Worm (Caenorhabditis elegans) whole organism, L1 larva: Measurements from ENCODE around the gene Y51H7C.7.

Source experiments
- C04F5.9 ChIP-seq: sonication (generic microtip); optimal IDR thresholded peaks from 2 replicates; lab custom pipeline; 2016; ENCODE audit warnings: missing genetic modification characterization, missing compliant biosample characterization
- C34B4.2 ChIP-seq: sonication (generic microtip); optimal IDR thresholded peaks from 2 replicates; lab custom pipeline; 2017; ENCODE audit warnings: mild to moderate bottlenecking, missing genetic modification characterization, missing compliant biosample characterization
- ama-1 ChIP-seq: fragments of 150-350 bp; optimal IDR thresholded peaks from 2 replicates; lab custom pipeline; 2014
- blmp-1 ChIP-seq: fragments of 150-350 bp; optimal IDR thresholded peaks from 2 replicates; lab custom pipeline; 2014; ENCODE audit warnings: missing biosample characterization, missing genetic modification characterization
- ceh-63 ChIP-seq: fragments of 200-800 bp; sonication (Bioruptor generic); optimal IDR thresholded peaks from 2 replicates; lab custom pipeline; 2018; ENCODE audit warnings: mild to moderate bottlenecking, missing genetic modification characterization, missing compliant biosample characterization
- ceh-88 ChIP-seq: fragments of 200-800 bp; sonication (Bioruptor generic); IDR thresholded peaks from 2 replicates; pipeline ENCODE4 v1.3.6; 2022; ENCODE audit warnings: missing genetic modification characterization, missing compliant biosample characterization
- ceh-90 ChIP-seq: sonication (generic microtip); optimal IDR thresholded peaks from 2 replicates; lab custom pipeline; 2016; ENCODE audit warnings: missing genetic modification characterization, missing compliant biosample characterization
- ces-1 ChIP-seq: fragments of 150-350 bp; optimal IDR thresholded peaks from 2 replicates; lab custom pipeline; 2014; ENCODE audit warnings: missing biosample characterization, missing genetic modification reagents, missing genetic modification characterization
- efl-1 ChIP-seq, 4 experiments: fragments of 150-350 bp; optimal IDR thresholded peaks in 3 of 4; peaks in 1 of 4; 1 replicate in 1 of 4; 2 replicates in 3 of 4; lab custom pipeline; 2014; ENCODE audit warnings: missing biosample characterization in 2 of 4, missing genetic modification characterization in 2 of 4, missing genetic modification reagents in 2 of 4
- egl-13 ChIP-seq: sonication (generic microtip); optimal IDR thresholded peaks from 2 replicates; lab custom pipeline; 2016; ENCODE audit warnings: missing genotype, missing genetic modification reagents, missing genetic modification characterization, missing compliant biosample characterization
- egl-27 ChIP-seq, 2 experiments: fragments of 150-350 bp in 1 of 2; sonication (generic microtip); optimal IDR thresholded peaks; 3 replicates each; lab custom pipeline; 2017 to 2018; ENCODE audit warnings: missing biosample characterization in 2 of 2, missing genetic modification characterization in 2 of 2, missing genetic modification reagents in 2 of 2
- elt-2 ChIP-seq: sonication (generic microtip); optimal IDR thresholded peaks from 2 replicates; lab custom pipeline; 2016; ENCODE audit warnings: missing genetic modification characterization, mild to moderate bottlenecking, inconsistent platforms, missing compliant biosample characterization, missing genetic modification reagents
- fkh-8 ChIP-seq: sonication (generic microtip); optimal IDR thresholded peaks from 2 replicates; lab custom pipeline; 2016; ENCODE audit warnings: mild to moderate bottlenecking, missing genetic modification characterization, missing compliant biosample characterization
- fos-1 ChIP-seq: fragments of 150-350 bp; optimal IDR thresholded peaks from 2 replicates; lab custom pipeline; 2014; ENCODE audit warnings: missing biosample characterization, missing genetic modification characterization
- isw-1 ChIP-seq: fragments of 200-800 bp; sonication (Bioruptor generic); IDR thresholded peaks from 2 replicates; pipeline ENCODE4 v1.3.6; 2022; ENCODE audit warnings: missing genetic modification characterization, missing compliant biosample characterization
- jun-1 ChIP-seq: fragments of 150-350 bp; optimal IDR thresholded peaks from 2 replicates; lab custom pipeline; 2014; ENCODE audit warnings: missing biosample characterization, missing genetic modification reagents, missing genetic modification characterization
- lin-13 ChIP-seq: fragments of 150-350 bp; optimal IDR thresholded peaks from 2 replicates; lab custom pipeline; 2014; ENCODE audit warnings: missing biosample characterization, missing genetic modification reagents, missing genetic modification characterization
- lin-14 ChIP-seq: fragments of 200-800 bp; sonication (Bioruptor generic); optimal IDR thresholded peaks from 2 replicates; lab custom pipeline; 2018; ENCODE audit warnings: mild to moderate bottlenecking, missing genetic modification characterization, moderate library complexity, missing compliant biosample characterization
- lin-15B ChIP-seq: fragments of 150-350 bp; sonication (generic microtip); optimal IDR thresholded peaks from 3 replicates; lab custom pipeline; 2014; ENCODE audit warnings: missing biosample characterization, missing genetic modification characterization
- lin-35 ChIP-seq, 2 experiments: fragments of 150-350 bp; optimal IDR thresholded peaks; 2 replicates each; lab custom pipeline; 2014; ENCODE audit warnings: missing biosample characterization in 2 of 2, missing genetic modification characterization in 2 of 2, missing genetic modification reagents in 2 of 2
- lir-3 ChIP-seq: sonication (generic microtip); optimal IDR thresholded peaks from 2 replicates; lab custom pipeline; 2016; ENCODE audit warnings: mild to moderate bottlenecking, missing genetic modification characterization, moderate library complexity, missing compliant biosample characterization; ENCODE audit not compliant: poor library complexity
- lsy-2 ChIP-seq, 2 experiments: fragments of 150-350 bp; optimal IDR thresholded peaks; 2 replicates each; lab custom pipeline; 2014; ENCODE audit warnings: missing biosample characterization in 2 of 2, missing genetic modification characterization in 2 of 2
- mef-2 ChIP-seq: fragments of 150-350 bp; optimal IDR thresholded peaks from 2 replicates; lab custom pipeline; 2014; ENCODE audit warnings: missing biosample characterization, missing genetic modification characterization
- nhr-11 ChIP-seq: fragments of 150-350 bp; optimal IDR thresholded peaks from 2 replicates; lab custom pipeline; 2014; ENCODE audit warnings: missing biosample characterization, missing genetic modification characterization
- nhr-12 ChIP-seq: sonication (generic microtip); optimal IDR thresholded peaks from 2 replicates; lab custom pipeline; 2017; ENCODE audit warnings: missing biosample characterization, missing genetic modification characterization
- nhr-237 ChIP-seq: fragments of 150-350 bp; optimal IDR thresholded peaks from 2 replicates; lab custom pipeline; 2014; ENCODE audit warnings: missing biosample characterization, missing genetic modification characterization
- nhr-28 ChIP-seq: fragments of 150-350 bp; optimal IDR thresholded peaks from 2 replicates; lab custom pipeline; 2014; ENCODE audit warnings: missing biosample characterization, missing genetic modification characterization
- nhr-47 ChIP-seq: sonication (generic microtip); optimal IDR thresholded peaks from 2 replicates; lab custom pipeline; 2016; ENCODE audit warnings: mild to moderate bottlenecking, missing genetic modification characterization, moderate library complexity, missing compliant biosample characterization
- nhr-71 ChIP-seq: sonication (generic microtip); optimal IDR thresholded peaks from 2 replicates; lab custom pipeline; 2016; ENCODE audit warnings: mild to moderate bottlenecking, missing genetic modification characterization, moderate library complexity, missing compliant biosample characterization
- nhr-84 ChIP-seq: sonication (generic microtip); optimal IDR thresholded peaks from 2 replicates; lab custom pipeline; 2017; ENCODE audit warnings: missing biosample characterization, missing genetic modification characterization
- nhr-90 ChIP-seq: sonication (generic microtip); optimal IDR thresholded peaks from 2 replicates; lab custom pipeline; 2016; ENCODE audit warnings: mild to moderate bottlenecking, missing genetic modification characterization, missing compliant biosample characterization; ENCODE audit not compliant: poor library complexity
- pag-3 ChIP-seq: sonication (generic microtip); optimal IDR thresholded peaks from 2 replicates; lab custom pipeline; 2017; ENCODE audit warnings: missing genetic modification characterization, mild to moderate bottlenecking, missing compliant biosample characterization, antibody characterized with exemption, borderline replicate concordance; ENCODE audit not compliant: insufficient read depth
- skn-1 ChIP-seq: fragments of 150-350 bp; optimal IDR thresholded peaks from 2 replicates; lab custom pipeline; 2014; ENCODE audit warnings: missing biosample characterization, missing genetic modification characterization
- snu-23 ChIP-seq: sonication (generic microtip); optimal IDR thresholded peaks from 2 replicates; lab custom pipeline; 2016; ENCODE audit warnings: missing genetic modification characterization, missing compliant biosample characterization
- sox-4 ChIP-seq: sonication (generic microtip); optimal IDR thresholded peaks from 2 replicates; lab custom pipeline; 2016; ENCODE audit warnings: missing genetic modification characterization, missing compliant biosample characterization
- sptf-1 ChIP-seq: fragments of 150-350 bp; optimal IDR thresholded peaks from 2 replicates; lab custom pipeline; 2014; ENCODE audit warnings: missing biosample characterization, missing genetic modification characterization
- unc-130 ChIP-seq: fragments of 150-350 bp; optimal IDR thresholded peaks from 2 replicates; lab custom pipeline; 2017; ENCODE audit warnings: missing biosample characterization, missing genetic modification characterization, inconsistent platforms
- unc-62 ChIP-seq: fragments of 150-350 bp; optimal IDR thresholded peaks from 2 replicates; lab custom pipeline; 2014; ENCODE audit warnings: missing biosample characterization, missing genetic modification reagents, missing genetic modification characterization
- unc-98 ChIP-seq: fragments of 200-800 bp; sonication (Bioruptor generic); IDR thresholded peaks from 2 replicates; pipeline ENCODE4 v1.3.6; 2022; ENCODE audit warnings: missing genetic modification characterization, missing compliant biosample characterization
- xbp-1 ChIP-seq: sonication (generic microtip); optimal IDR thresholded peaks from 2 replicates; lab custom pipeline; 2016; ENCODE audit warnings: missing genetic modification characterization, missing compliant biosample characterization
- zag-1 ChIP-seq: fragments of 150-350 bp; optimal IDR thresholded peaks from 2 replicates; lab custom pipeline; 2014; ENCODE audit warnings: missing biosample characterization, missing genetic modification characterization

The Y51H7C.7 gene

DNA sequence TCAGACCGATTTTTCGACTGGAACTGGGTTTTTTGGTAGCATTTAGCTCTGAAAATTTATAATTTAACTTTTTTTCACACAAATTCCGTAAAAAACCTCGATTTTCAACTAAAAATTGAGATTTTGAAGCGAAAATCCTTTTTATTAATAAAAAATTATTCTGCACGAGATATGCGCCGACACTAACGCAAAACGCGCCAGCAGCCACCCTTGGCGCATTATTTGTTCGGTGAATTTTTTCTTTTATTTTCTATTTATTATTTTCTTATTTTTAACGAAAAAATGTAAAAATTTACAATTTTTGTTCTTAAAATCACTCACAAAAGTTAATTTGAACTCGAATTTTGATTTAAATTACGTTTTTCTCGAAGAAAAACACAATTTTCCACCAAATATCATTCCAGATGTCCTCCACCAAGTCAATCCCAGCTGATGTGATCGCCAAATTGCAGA, at the start of gene Y51H7C.7 (continued):
- TF ChIP-seq fkh-8 (tag; lab: Kevin White, UChicago) (peak; percentile 24), nhr-237 (tag; lab: Kevin White, UChicago) (no peak), xbp-1 (peak; percentile 69), lin-35 (GFP tag; optimal IDR thresholded peaks at IDR 0.05; lab: Kevin White, UChicago) (peak; percentile 37 to 66), efl-1 (optimal IDR thresholded peaks at IDR 0.05; lab: Kevin White, UChicago) (peak; percentile 47 to 68), efl-1 (GFP tag; optimal IDR thresholded peaks at IDR 0.05 in 1 of 2; lab: Kevin White, UChicago) (peak; percentile 76 to 97), nhr-12 (no peak), sptf-1 (tag; lab: Kevin White, UChicago) (no peak), lir-3 (tag; lab: Kevin White, UChicago) (no peak), lin-15B (tag; lab: Kevin White, UChicago) (peak; percentile 45), ama-1 (lab: Kevin White, UChicago) (no peak), lin-13 (GFP tag; lab: Kevin White, UChicago) (peak; percentile 12), lsy-2 (tag; optimal IDR thresholded peaks at IDR 0.05; lab: Kevin White, UChicago) (peak in 1 of 2 experiments; percentile 84), isw-1 (GFP tag; lab: Robert Waterston, UW) (peak; percentile 56), elt-2 (tag; lab: Kevin White, UChicago) (peak; percentile 25)

DNA sequence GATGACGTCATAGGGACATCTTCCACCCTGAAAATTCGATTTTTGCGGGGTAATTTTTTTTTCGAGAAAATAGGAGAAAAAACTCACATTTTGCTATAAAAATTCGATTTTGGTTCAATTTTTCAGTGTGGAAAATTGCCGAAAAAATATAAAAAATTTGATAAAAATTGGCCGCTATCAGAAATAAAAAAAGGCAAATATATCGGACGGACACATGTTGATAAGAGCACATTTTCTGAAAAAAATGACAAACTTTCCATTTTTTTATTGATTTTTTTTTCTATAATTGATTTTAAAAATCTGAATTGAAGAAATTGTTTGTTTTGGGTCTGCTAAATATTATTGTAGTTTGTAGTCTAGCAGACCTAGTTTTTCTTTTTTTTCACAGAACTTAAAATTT, 46.9 kb upstream of the Y51H7C.7 start, which contains the start of gene C13A10.1:
C13A10.1 (minus strand) TSS at position 170 of the 400 bp plus-strand sequence.
- TF ChIP-seq fos-1 (tag; lab: Kevin White, UChicago), result no peak
- peak; percentile 38 for TF ChIP-seq elt-2 (tag; lab: Kevin White, UChicago)
- TF ChIP-seq nhr-71 (tag; lab: Kevin White, UChicago), result no peak

DNA sequence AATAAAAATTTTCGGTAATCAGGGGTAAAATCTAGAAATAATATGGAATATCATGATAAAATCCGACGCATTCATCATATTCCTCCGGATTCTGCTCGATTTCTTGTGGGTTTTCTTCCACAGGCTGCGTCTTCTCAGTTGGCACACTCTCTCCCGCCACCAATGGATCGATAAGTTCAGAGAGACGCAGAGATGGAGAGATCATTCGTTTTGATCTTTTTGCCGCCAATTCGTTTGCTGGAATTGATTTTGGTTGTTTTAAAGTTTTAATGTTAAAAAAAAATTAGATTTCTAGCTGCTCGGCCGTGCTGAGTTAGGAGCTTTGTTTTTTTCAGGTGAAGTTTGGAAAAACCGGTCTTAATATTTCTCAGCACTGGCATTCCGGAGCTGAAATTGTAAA, 45.1 kb upstream of the Y51H7C.7 start:
- TF ChIP-seq efl-1 (optimal IDR thresholded peaks at IDR 0.05; lab: Kevin White, UChicago) (peak in 1 of 2 experiments; percentile 54), efl-1 (GFP tag; optimal IDR thresholded peaks at IDR 0.05 in 1 of 2; lab: Kevin White, UChicago) (peak in 1 of 2 experiments; percentile 59), zag-1 (tag; lab: Kevin White, UChicago) (no peak)

DNA sequence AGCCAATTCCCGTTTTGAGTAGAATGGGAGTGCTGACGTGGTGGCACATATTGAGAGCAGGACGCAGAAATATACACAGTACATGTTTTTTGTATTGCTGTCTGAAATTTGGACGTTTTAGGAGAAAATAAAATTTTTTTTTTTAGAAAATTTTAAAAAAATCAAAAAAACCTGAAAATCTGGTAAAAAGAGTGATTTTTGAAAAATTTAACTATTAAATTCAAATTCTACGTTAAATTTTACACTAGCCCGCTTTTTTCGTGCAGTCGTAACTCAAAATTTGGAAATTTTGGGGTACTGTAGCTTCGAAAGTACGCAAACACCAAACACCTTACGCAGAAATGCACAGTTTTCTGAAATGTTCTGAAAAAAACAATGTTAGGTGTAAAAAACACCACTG, 44.5 kb upstream of the Y51H7C.7 start, which contains the start of gene C13A10.2:
C13A10.2 (minus strand) TSS at position 101 of the 400 bp plus-strand sequence.
- no peak for TF ChIP-seq unc-98 (GFP tag; lab: Robert Waterston, UW)
- TF ChIP-seq blmp-1, result no peak
- no peak for TF ChIP-seq ceh-63
- TF ChIP-seq snu-23, result no peak
- no peak for TF ChIP-seq lin-14 (GFP tag; lab: Kevin White, UChicago)
- no peak for TF ChIP-seq C04F5.9
- no peak for TF ChIP-seq sox-4 (tag; lab: Kevin White, UChicago)
- TF ChIP-seq lsy-2 (tag; optimal IDR thresholded peaks at IDR 0.05; lab: Kevin White, UChicago), result peak in 1 of 2 experiments; percentile 9

DNA sequence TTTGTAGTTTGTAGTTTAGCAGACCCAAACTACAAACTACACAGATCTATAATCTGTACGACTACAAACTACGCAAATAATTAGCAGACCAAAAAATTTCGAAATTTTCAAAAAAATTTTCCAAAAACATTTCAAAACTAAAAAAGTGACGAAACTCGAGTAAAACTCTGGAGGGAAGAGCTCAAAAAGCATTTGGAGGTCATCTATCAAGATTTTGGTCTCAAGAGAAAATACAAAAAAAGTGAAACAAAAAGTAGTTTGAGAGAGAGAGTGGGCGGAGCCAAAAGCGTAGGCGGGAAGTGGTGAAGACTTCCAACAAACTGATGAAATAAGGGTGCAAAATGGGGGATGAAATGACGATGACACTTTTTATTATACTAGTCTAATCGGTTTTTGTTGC, 42.1 kb upstream of the Y51H7C.7 start:
- TF ChIP-seq jun-1, result no peak
- TF ChIP-seq sptf-1 (tag; lab: Kevin White, UChicago), result no peak
- TF ChIP-seq nhr-47 (tag; lab: Kevin White, UChicago), result no peak
- TF ChIP-seq isw-1 (GFP tag; lab: Robert Waterston, UW), result no peak
- TF ChIP-seq ceh-90 (tag; lab: Kevin White, UChicago), result no peak
- TF ChIP-seq egl-27 (tag; optimal IDR thresholded peaks at IDR 0.05; lab: Kevin White, UChicago), result no peak

DNA sequence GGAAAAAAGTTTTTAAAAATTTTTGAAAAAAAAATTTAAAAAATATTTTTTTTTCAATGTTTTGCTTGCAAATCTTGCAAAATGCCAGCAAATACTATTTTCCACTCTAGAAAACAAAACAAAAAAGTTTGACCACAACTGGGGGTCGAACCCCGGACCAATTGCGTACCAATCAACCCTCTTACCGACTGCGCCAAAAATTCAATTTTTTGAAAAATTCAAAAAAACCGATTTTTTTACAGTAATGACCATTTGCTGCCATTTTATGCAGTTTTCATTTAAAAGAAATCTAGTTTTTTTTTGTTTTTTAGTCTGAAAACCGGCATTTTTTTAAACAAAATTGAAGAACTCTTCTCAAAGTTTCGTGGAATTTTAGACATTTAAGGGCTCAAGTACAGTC, 39.9 kb upstream of the Y51H7C.7 start:
- TF ChIP-seq elt-2 (tag; lab: Kevin White, UChicago), result no peak
- no peak for TF ChIP-seq skn-1 (tag; lab: Kevin White, UChicago)
- no peak for TF ChIP-seq ces-1 (GFP tag; lab: Kevin White, UChicago)
- TF ChIP-seq nhr-90, result no peak
- TF ChIP-seq unc-130 (tag; lab: Kevin White, UChicago), result no peak
- no peak for TF ChIP-seq nhr-84 (tag; lab: Kevin White, UChicago)
- TF ChIP-seq pag-3 (tag; lab: Kevin White, UChicago), result no peak
- TF ChIP-seq egl-13 (tag; lab: Kevin White, UChicago), result no peak
- no peak for TF ChIP-seq mef-2
- no peak for TF ChIP-seq jun-1
- no peak for TF ChIP-seq lin-15B (tag; lab: Kevin White, UChicago)
- no peak for TF ChIP-seq nhr-28 (tag; lab: Kevin White, UChicago)
- TF ChIP-seq nhr-11 (tag; lab: Kevin White, UChicago), result no peak
- TF ChIP-seq unc-62 (GFP tag; lab: Kevin White, UChicago), result no peak
- TF ChIP-seq ceh-88 (GFP tag; lab: Robert Waterston, UW), result no peak
- no peak for TF ChIP-seq nhr-12
- TF ChIP-seq isw-1 (GFP tag; lab: Robert Waterston, UW), result no peak
- TF ChIP-seq C34B4.2 (tag; lab: Kevin White, UChicago), result no peak
- TF ChIP-seq, all 84 proteins: peak for 0
